Worm (Caenorhabditis elegans) whole organism, L3 larva: ENCODE results near the gene str-263.

Source experiments
- ZK546.5 ChIP-seq: sonication (generic microtip); optimal IDR thresholded peaks from 2 replicates; lab custom pipeline; 2017; ENCODE audit warnings: missing biosample characterization, missing genetic modification characterization
- aly-2 ChIP-seq: fragments of 150-350 bp; optimal IDR thresholded peaks from 2 replicates; lab custom pipeline; 2014; ENCODE audit warnings: missing biosample characterization, missing genetic modification characterization
- ceh-82 ChIP-seq: fragments of 150-350 bp; optimal IDR thresholded peaks from 2 replicates; lab custom pipeline; 2014; ENCODE audit warnings: missing biosample characterization, missing genetic modification characterization
- lin-39 ChIP-seq: fragments of 150-350 bp; optimal IDR thresholded peaks from 2 replicates; lab custom pipeline; 2018; ENCODE audit warnings: missing biosample characterization, missing genetic modification reagents, missing genetic modification characterization
- nhr-11 ChIP-seq: fragments of 150-350 bp; optimal IDR thresholded peaks from 2 replicates; lab custom pipeline; 2014; ENCODE audit warnings: missing biosample characterization, missing genetic modification characterization
- nhr-76 ChIP-seq: fragments of 150-350 bp; sonication (generic microtip); optimal IDR thresholded peaks from 5 replicates; lab custom pipeline; 2014; ENCODE audit warnings: missing biosample characterization, missing genetic modification characterization
- unc-62 ChIP-seq: fragments of 150-350 bp; sonication (generic microtip); optimal IDR thresholded peaks from 4 replicates; lab custom pipeline; 2014; ENCODE audit warnings: missing biosample characterization, missing genetic modification reagents, missing genetic modification characterization

ce11 chrV:15602253-15602652, 10.7 kb upstream of the str-263 start, which contains the start of gene fbxa-152:
- TF ChIP-seq nhr-11 (no peak), aly-2 (no peak), nhr-76 (tag; lab: Kevin White, UChicago) (no peak), lin-39 (tag; lab: Kevin White, UChicago) (no peak), ceh-82 (tag; lab: Kevin White, UChicago) (no peak), ZK546.5 (tag; lab: Kevin White, UChicago) (no peak), unc-62 (no peak)
